Worm (Caenorhabditis elegans): ENCODE results near the gene R02E4.1.

ce11 chrX:4136547-4137311 is 32.4 kb upstream of the R02E4.1 start:
- TF ChIP-seq him-1 (tag; optimal IDR thresholded peaks at IDR 0.05): no peak
- TF ChIP-seq dao-5 (tag; optimal IDR thresholded peaks at IDR 0.05): no peak
